Worm (Caenorhabditis elegans) whole organism, young adult: ENCODE measurements around the gene cblc-1.

ENCODE experiments used
- B0019.2 ChIP-seq: fragments of 200-800 bp; sonication (Bioruptor generic); conservative IDR thresholded peaks from 2 replicates; pipeline ENCODE4 v1.3.6; 2022; ENCODE audit warnings: missing genetic modification reagents, missing genetic modification characterization, missing compliant biosample characterization
- B0336.3 ChIP-seq: fragments of 200-800 bp; sonication (Bioruptor generic); IDR thresholded peaks from 2 replicates; pipeline ENCODE4 v1.3.6; 2022; ENCODE audit warnings: missing genetic modification characterization, missing compliant biosample characterization
- F33H1.4 ChIP-seq: fragments of 200-800 bp; sonication (Bioruptor generic); IDR thresholded peaks from 2 replicates; pipeline ENCODE4 v1.3.6; 2022; ENCODE audit warnings: missing genetic modification reagents, missing genetic modification characterization, missing compliant biosample characterization
- F39B2.1 ChIP-seq: fragments of 200-800 bp; sonication (Bioruptor generic); IDR thresholded peaks from 2 replicates; pipeline ENCODE4 v1.3.6; 2022; ENCODE audit warnings: missing genetic modification reagents, missing genetic modification characterization, missing compliant biosample characterization
- F49E8.2 ChIP-seq: sonication (generic microtip); optimal IDR thresholded peaks from 3 replicates; lab custom pipeline; 2017; ENCODE audit warnings: missing genetic modification characterization, mild to moderate bottlenecking, missing compliant biosample characterization, antibody characterized with exemption, moderate library complexity; ENCODE audit not compliant: insufficient read depth
- F52B5.7 ChIP-seq: sonication (generic microtip); optimal IDR thresholded peaks from 2 replicates; lab custom pipeline; 2016; ENCODE audit warnings: mild to moderate bottlenecking, missing genetic modification characterization, missing compliant biosample characterization
- F55B11.4 ChIP-seq: sonication (generic microtip); optimal IDR thresholded peaks from 2 replicates; lab custom pipeline; 2016; ENCODE audit warnings: missing compliant biosample characterization, missing genetic modification characterization, borderline replicate concordance; ENCODE audit not compliant: insufficient read depth
- K12H6.12 ChIP-seq: fragments of 200-800 bp; sonication (Bioruptor generic); optimal IDR thresholded peaks from 2 replicates; lab custom pipeline; 2018; ENCODE audit warnings: mild to moderate bottlenecking, missing genetic modification characterization, missing compliant biosample characterization
- Y53G8AR.9 ChIP-seq: fragments of 200-800 bp; sonication (Bioruptor generic); conservative IDR thresholded peaks from 2 replicates; pipeline ENCODE4 v1.3.6; 2022; ENCODE audit warnings: missing genetic modification reagents, missing genetic modification characterization, missing compliant biosample characterization
- Y56A3A.18 ChIP-seq: fragments of 200-800 bp; sonication (Bioruptor generic); IDR thresholded peaks from 2 replicates; pipeline ENCODE4 v1.3.6; 2022; ENCODE audit warnings: missing genetic modification reagents, missing genetic modification characterization, missing compliant biosample characterization
- ZK185.1 ChIP-seq: sonication (generic microtip); optimal IDR thresholded peaks from 2 replicates; lab custom pipeline; 2016; ENCODE audit warnings: mild to moderate bottlenecking, missing genetic modification characterization, missing compliant biosample characterization; ENCODE audit not compliant: poor library complexity, severe bottlenecking
- akir-1 ChIP-seq: fragments of 200-800 bp; sonication (Bioruptor generic); optimal IDR thresholded peaks from 2 replicates; lab custom pipeline; 2018; ENCODE audit warnings: mild to moderate bottlenecking, missing genetic modification characterization, moderate library complexity, missing compliant biosample characterization
- attf-3 ChIP-seq: fragments of 200-800 bp; sonication (Bioruptor generic); conservative IDR thresholded peaks from 2 replicates; pipeline ENCODE4 v1.3.6; 2022; ENCODE audit warnings: missing genetic modification reagents, missing genetic modification characterization, missing compliant biosample characterization
- ceh-27 ChIP-seq: fragments of 200-800 bp; sonication (Bioruptor generic); optimal IDR thresholded peaks from 2 replicates; lab custom pipeline; 2018; ENCODE audit warnings: mild to moderate bottlenecking, missing genetic modification characterization, moderate library complexity, missing compliant biosample characterization
- ceh-58 ChIP-seq: fragments of 200-800 bp; sonication (Bioruptor generic); IDR thresholded peaks from 2 replicates; pipeline ENCODE4 v1.3.6; 2022; ENCODE audit warnings: missing genetic modification characterization, missing compliant biosample characterization
- ceh-91 ChIP-seq: fragments of 200-800 bp; sonication (Bioruptor generic); IDR thresholded peaks from 2 replicates; pipeline ENCODE4 v1.3.6; 2022; ENCODE audit warnings: missing genetic modification reagents, missing genetic modification characterization, missing compliant biosample characterization
- dox-1 ChIP-seq: fragments of 200-800 bp; sonication (Bioruptor generic); IDR thresholded peaks from 2 replicates; pipeline ENCODE4 v1.3.6; 2022; ENCODE audit warnings: missing genetic modification reagents, missing genetic modification characterization, missing compliant biosample characterization
- dpff-1 ChIP-seq: sonication (generic microtip); optimal IDR thresholded peaks from 2 replicates; lab custom pipeline; 2017; ENCODE audit warnings: mild to moderate bottlenecking, missing genetic modification characterization, missing compliant biosample characterization
- egl-44 ChIP-seq: fragments of 200-800 bp; sonication (Bioruptor generic); IDR thresholded peaks from 2 replicates; pipeline ENCODE4 v1.3.6; 2022; ENCODE audit warnings: missing genetic modification reagents, missing genetic modification characterization, missing compliant biosample characterization
- hrde-1 ChIP-seq: sonication (generic microtip); optimal IDR thresholded peaks from 2 replicates; lab custom pipeline; 2016; ENCODE audit warnings: missing genetic modification characterization, mild to moderate bottlenecking, missing compliant biosample characterization, moderate library complexity, missing genotype, missing genetic modification reagents, borderline replicate concordance
- lin-40 ChIP-seq: sonication (generic microtip); optimal IDR thresholded peaks from 2 replicates; lab custom pipeline; 2016; ENCODE audit warnings: missing genetic modification characterization, mild to moderate bottlenecking, missing compliant biosample characterization, missing genotype, missing genetic modification reagents
- lir-1 ChIP-seq: fragments of 200-800 bp; sonication (Bioruptor generic); conservative IDR thresholded peaks from 2 replicates; pipeline ENCODE4 v1.3.6; 2022; ENCODE audit warnings: missing genetic modification reagents, missing genetic modification characterization, missing compliant biosample characterization
- lsl-1 ChIP-seq: fragments of 200-800 bp; sonication (Bioruptor generic); optimal IDR thresholded peaks from 2 replicates; lab custom pipeline; 2018; ENCODE audit warnings: mild to moderate bottlenecking, missing genetic modification characterization, moderate library complexity, missing compliant biosample characterization
- mcd-1 ChIP-seq: fragments of 200-800 bp; sonication (Bioruptor generic); IDR thresholded peaks from 2 replicates; pipeline ENCODE4 v1.3.6; 2022; ENCODE audit warnings: missing genetic modification reagents, missing genetic modification characterization, missing compliant biosample characterization
- mes-4 ChIP-seq: sonication (generic microtip); optimal IDR thresholded peaks from 2 replicates; lab custom pipeline; 2016; ENCODE audit warnings: missing genotype, missing genetic modification characterization, missing compliant biosample characterization
- nfya-1 ChIP-seq: sonication (generic microtip); optimal IDR thresholded peaks from 2 replicates; lab custom pipeline; 2017; ENCODE audit warnings: antibody characterized with exemption, missing compliant biosample characterization, missing genetic modification characterization, borderline replicate concordance; ENCODE audit not compliant: insufficient read depth
- nhr-27 ChIP-seq: fragments of 200-800 bp; sonication (Bioruptor generic); optimal IDR thresholded peaks from 2 replicates; lab custom pipeline; 2018; ENCODE audit warnings: mild to moderate bottlenecking, missing genetic modification characterization, moderate library complexity, missing compliant biosample characterization
- pbrm-1 ChIP-seq: fragments of 200-800 bp; sonication (Bioruptor generic); IDR thresholded peaks from 2 replicates; pipeline ENCODE4 v1.3.6; 2022; ENCODE audit warnings: missing genetic modification reagents, missing genetic modification characterization, missing compliant biosample characterization
- repo-1 ChIP-seq: sonication (generic microtip); optimal IDR thresholded peaks from 2 replicates; lab custom pipeline; 2017; ENCODE audit warnings: mild to moderate bottlenecking, missing genetic modification characterization, missing compliant biosample characterization
- snpc-1.3 ChIP-seq: sonication (generic microtip); optimal IDR thresholded peaks from 2 replicates; lab custom pipeline; 2017; ENCODE audit warnings: missing genetic modification characterization, mild to moderate bottlenecking, missing compliant biosample characterization, antibody characterized with exemption, moderate library complexity, missing genotype, missing genetic modification reagents; ENCODE audit not compliant: insufficient read depth
- snpc-4 ChIP-seq, 5 experiments: fragments of 150-350 bp in 1 of 5; sonication (generic microtip) in 4 of 5; optimal IDR thresholded peaks; 2 replicates each; lab custom pipeline; 2014 to 2018; ENCODE audit warnings: missing genetic modification characterization in 5 of 5, missing biosample characterization in 3 of 5, antibody characterized with exemption in 2 of 5, mild to moderate bottlenecking in 2 of 5, missing compliant biosample characterization in 2 of 5, missing genotype in 2 of 5, moderate library complexity in 2 of 5, missing genetic modification reagents in 1 of 5
- sptf-2 ChIP-seq: fragments of 200-800 bp; sonication (Bioruptor generic); optimal IDR thresholded peaks from 2 replicates; lab custom pipeline; 2018; ENCODE audit warnings: mild to moderate bottlenecking, missing genetic modification characterization, missing compliant biosample characterization
- tbp1 ChIP-seq: fragments of 200-800 bp; sonication (Bioruptor generic); optimal IDR thresholded peaks from 2 replicates; lab custom pipeline; 2018; ENCODE audit warnings: mild to moderate bottlenecking, missing genetic modification characterization, missing compliant biosample characterization
- tbx-9 ChIP-seq: sonication (generic microtip); optimal IDR thresholded peaks from 2 replicates; lab custom pipeline; 2016; ENCODE audit warnings: borderline replicate concordance, missing genetic modification characterization, inconsistent platforms, missing compliant biosample characterization
- ztf-28 ChIP-seq: fragments of 200-800 bp; sonication (Bioruptor generic); IDR thresholded peaks from 2 replicates; pipeline ENCODE4 v1.3.6; 2022; ENCODE audit warnings: missing genetic modification reagents, missing genetic modification characterization, missing compliant biosample characterization
- ztf-3 ChIP-seq: fragments of 200-800 bp; sonication (Bioruptor generic); optimal IDR thresholded peaks from 2 replicates; lab custom pipeline; 2018; ENCODE audit warnings: mild to moderate bottlenecking, missing genetic modification characterization, missing compliant biosample characterization

cblc-1 gene

DNA sequence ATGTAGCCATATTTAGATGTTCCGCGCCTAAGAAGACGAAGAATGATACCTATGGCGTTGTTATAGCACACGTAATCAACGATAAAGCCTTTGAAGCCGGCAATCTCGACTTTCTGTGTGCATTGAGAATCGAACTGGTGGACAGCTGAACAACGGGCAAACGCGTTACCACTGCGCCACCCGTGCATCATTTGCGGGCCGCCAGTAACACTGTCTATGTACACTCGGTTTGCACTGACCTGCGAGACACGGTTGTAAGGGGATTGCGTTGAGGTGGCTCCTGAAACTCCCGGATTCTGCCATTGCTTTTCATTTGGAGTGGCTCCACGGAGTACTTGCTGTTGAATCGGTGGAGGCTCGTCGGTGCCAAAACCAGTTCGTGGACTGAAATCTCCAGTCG lies 1.4 kb upstream of the cblc-1 start (continued):
- TF ChIP-seq lin-40 (tag; lab: Kevin White, UChicago) (peak; percentile 32), repo-1 (tag; lab: Kevin White, UChicago) (peak; percentile 89), F49E8.2 (peak; percentile 46), attf-3 (0 out of 2 replicates have a peak, but pooled peaks have one; percentile 12), ztf-3 (no peak), B0019.2 (no peak), ceh-58 (0 out of 2 replicates have a peak, but pooled peaks have one; percentile 56), F52B5.7 (tag; lab: Kevin White, UChicago) (peak; percentile 91), snpc-1.3 (tag; lab: Kevin White, UChicago) (peak; percentile 42), Y53G8AR.9 (GFP tag; lab: Robert Waterston, UW) (peak; percentile 81), mcd-1 (GFP tag; lab: Robert Waterston, UW) (peak; percentile 65), ceh-91 (GFP tag; lab: Robert Waterston, UW) (0 out of 2 replicates have a peak, but pooled peaks have one; percentile 43), F33H1.4 (0 out of 2 replicates have a peak, but pooled peaks have one; percentile 19), ztf-28 (GFP tag; lab: Robert Waterston, UW) (0 out of 2 replicates have a peak, but pooled peaks have one; percentile 56), ceh-27 (GFP tag; lab: Kevin White, UChicago) (peak; percentile 49), nfya-1 (tag; lab: Kevin White, UChicago) (no peak), pbrm-1 (GFP tag; lab: Robert Waterston, UW) (0 out of 2 replicates have a peak, but pooled peaks have one; percentile 46), hrde-1 (tag; lab: Kevin White, UChicago) (peak; percentile 84), sptf-2 (GFP tag; lab: Kevin White, UChicago) (no peak), F39B2.1 (GFP tag; lab: Robert Waterston, UW) (no peak), lsl-1 (GFP tag; lab: Kevin White, UChicago) (peak; percentile 48), dpff-1 (no peak), ZK185.1 (tag; lab: Kevin White, UChicago) (peak; percentile 82), snpc-4 (GFP tag; optimal IDR thresholded peaks at IDR 0.05; lab: Kevin White, UChicago) (peak; percentile 64), snpc-4 (tag; optimal IDR thresholded peaks at IDR 0.05; lab: Kevin White, UChicago) (peak in 3 of 4 experiments; percentile 24 to 56 (median 29)), dox-1 (GFP tag; lab: Robert Waterston, UW) (peak; percentile 64), mes-4 (tag; lab: Kevin White, UChicago) (peak; percentile 76), K12H6.12 (tag; lab: Kevin White, UChicago) (peak; percentile 18), Y56A3A.18 (peak; percentile 66; the same call in 1 of the 2 replicates), egl-44 (GFP tag; lab: Robert Waterston, UW) (0 out of 2 replicates have a peak, but pooled peaks have one; percentile 52), lir-1 (no peak), B0336.3 (GFP tag; lab: Robert Waterston, UW) (peak; percentile 60), F55B11.4 (no peak), tbx-9 (tag; lab: Kevin White, UChicago) (no peak), nhr-27 (tag; lab: Kevin White, UChicago) (peak; percentile 31), akir-1 (no peak), tbp1 (GFP tag; lab: Kevin White, UChicago) (peak; percentile 91)
